Worm (Caenorhabditis elegans) whole organism, late embryonic: ENCODE data around the gene ced-9.

ENCODE experiments used
- T23F11.4 ChIP-seq: fragments of 200-800 bp; sonication (Bioruptor generic); optimal IDR thresholded peaks from 2 replicates; lab custom pipeline; 2018; ENCODE audit warnings: mild to moderate bottlenecking, missing genetic modification characterization, missing compliant biosample characterization
- ama-1 ChIP-seq: fragments of 150-350 bp; optimal IDR thresholded peaks from 2 replicates; lab custom pipeline; 2014
- ceh-30 ChIP-seq: fragments of 150-350 bp; optimal IDR thresholded peaks from 2 replicates; lab custom pipeline; 2014; ENCODE audit warnings: missing biosample characterization, missing genetic modification characterization
- elt-2 ChIP-seq: sonication (generic microtip); optimal IDR thresholded peaks from 2 replicates; lab custom pipeline; 2016; ENCODE audit warnings: missing genetic modification reagents, missing genetic modification characterization, missing compliant biosample characterization
- elt-4 ChIP-seq: sonication (generic microtip); optimal IDR thresholded peaks from 2 replicates; lab custom pipeline; 2016; ENCODE audit warnings: missing genetic modification characterization, missing compliant biosample characterization
- fkh-10 ChIP-seq: fragments of 150-350 bp; optimal IDR thresholded peaks from 2 replicates; lab custom pipeline; 2014; ENCODE audit warnings: missing biosample characterization, missing genetic modification reagents, missing genetic modification characterization
- hlh-8 ChIP-seq: sonication (generic microtip); optimal IDR thresholded peaks from 2 replicates; lab custom pipeline; 2016; ENCODE audit warnings: missing genotype, missing genetic modification characterization, missing compliant biosample characterization
- pha-4 ChIP-seq: fragments of 150-350 bp; optimal IDR thresholded peaks from 2 replicates; lab custom pipeline; 2018; ENCODE audit warnings: missing biosample characterization, missing genetic modification reagents, missing genetic modification characterization
- rnt-1 ChIP-seq: sonication (generic microtip); optimal IDR thresholded peaks from 2 replicates; lab custom pipeline; 2016; ENCODE audit warnings: missing genetic modification characterization, missing compliant biosample characterization

DNA sequence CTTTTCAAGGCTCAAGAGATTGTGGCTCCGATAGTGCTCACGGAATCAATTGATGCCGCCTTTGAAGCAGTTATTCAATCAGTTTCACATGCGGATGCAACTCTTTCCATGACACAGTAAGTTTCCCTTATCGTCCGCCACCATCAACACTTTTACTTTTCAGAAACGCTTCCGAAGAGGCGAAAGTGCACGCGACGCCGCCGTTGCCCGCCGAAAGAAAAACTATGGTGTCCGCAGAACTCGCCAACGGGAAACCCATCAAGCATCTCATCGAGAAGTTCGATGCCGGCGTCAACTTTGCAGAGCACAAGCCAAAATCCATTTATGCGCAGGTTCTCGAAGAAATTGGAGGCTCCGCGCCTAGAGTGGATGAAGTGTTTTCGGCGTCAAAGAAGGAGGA is 18.5 kb downstream of the ced-9 start:
- TF ChIP-seq rnt-1 (tag; lab: Kevin White, UChicago) (no peak), pha-4 (tag; lab: Kevin White, UChicago) (no peak), ama-1 (no peak), T23F11.4 (no peak), fkh-10 (GFP tag; lab: Kevin White, UChicago) (no peak), elt-4 (tag; lab: Kevin White, UChicago) (no peak), ceh-30 (no peak), hlh-8 (tag; lab: Kevin White, UChicago) (no peak), elt-2 (tag; lab: Kevin White, UChicago) (no peak)
